Worm (Caenorhabditis elegans): Measurements from ENCODE around the gene cutl-22.
A peak's percentile ranks its signal among the peaks of the same experiment; 100 is the strongest.

cutl-22 gene

DNA sequence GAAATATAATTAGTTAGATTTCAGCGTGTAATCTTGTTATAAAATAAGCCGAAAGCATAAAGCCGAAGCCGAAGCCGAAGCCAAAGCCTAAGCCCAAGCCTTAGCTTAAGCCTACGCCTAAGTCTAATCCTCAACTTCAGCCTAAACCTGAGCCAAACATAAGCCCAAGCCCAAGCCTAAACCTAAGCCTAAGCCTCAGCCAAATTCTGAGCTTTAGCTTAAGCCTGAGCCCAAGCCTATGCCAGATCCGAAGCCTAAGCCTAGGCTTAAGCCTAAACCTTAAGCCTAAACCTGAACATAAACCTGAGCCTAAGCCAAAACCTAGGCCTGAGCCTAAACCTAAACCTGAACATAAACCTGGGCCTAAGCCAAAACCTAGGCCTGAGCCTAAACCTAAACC is 19.2 kb downstream of the cutl-22 start:
- no peak for TF ChIP-seq nfya-1 (tag; optimal IDR thresholded peaks at IDR 0.05; ENCODE audit: borderline replicate concordance, insufficient read depth)
- TF ChIP-seq ztf-3 (GFP tag; optimal IDR thresholded peaks at IDR 0.05): no peak
- no peak for TF ChIP-seq mes-4 (tag; optimal IDR thresholded peaks at IDR 0.05)
- TF ChIP-seq attf-3 (GFP tag; conservative IDR thresholded peaks at IDR 0.05): no peak
- TF ChIP-seq Y79H2A.3 (GFP tag; conservative IDR thresholded peaks at IDR 0.05): no peak
- no peak for TF ChIP-seq ztf-26 (tag; optimal IDR thresholded peaks at IDR 0.05)
- TF ChIP-seq ets-4 (GFP tag; optimal IDR thresholded peaks at IDR 0.05): no peak
- TF ChIP-seq dox-1 (GFP tag; IDR thresholded peaks at IDR 0.05): no peak
- no peak for TF ChIP-seq let-526 (GFP tag; IDR thresholded peaks at IDR 0.05)
- TF ChIP-seq somi-1 (GFP tag; optimal IDR thresholded peaks at IDR 0.05): no peak
- no peak for TF ChIP-seq B0035.1 (tag; optimal IDR thresholded peaks at IDR 0.05)
- TF ChIP-seq mxl-1 (tag; optimal IDR thresholded peaks at IDR 0.05): no peak
- no peak for TF ChIP-seq dpl-1 (GFP tag; optimal IDR thresholded peaks at IDR 0.05)
- no peak for TF ChIP-seq madf-3 (GFP tag; IDR thresholded peaks at IDR 0.05)
- no peak for TF ChIP-seq madf-8 (GFP tag; conservative IDR thresholded peaks at IDR 0.05)
- no peak for TF ChIP-seq nhr-179 (tag; optimal IDR thresholded peaks at IDR 0.05)
- TF ChIP-seq F52B5.7 (tag; optimal IDR thresholded peaks at IDR 0.05): no peak

ce11 chrV:1164196-1164691 is 22.7 kb downstream of the cutl-22 start, which contains the start of gene T21H3.5:
T21H3.5 (minus strand) TSS chrV:1164293.
- no peak for TF ChIP-seq B0019.2 (GFP tag; conservative IDR thresholded peaks at IDR 0.05)
- no peak for TF ChIP-seq nhr-120 (GFP tag; IDR thresholded peaks at IDR 0.05)
- TF ChIP-seq ceh-91 (GFP tag; IDR thresholded peaks at IDR 0.05): no peak
- 0 out of 2 replicates have a peak, but pooled peaks have one; percentile 22 for TF ChIP-seq zfh-2 (GFP tag; conservative IDR thresholded peaks at IDR 0.05)
- TF ChIP-seq hrde-1 (tag; optimal IDR thresholded peaks at IDR 0.05; ENCODE audit: borderline replicate concordance): no peak

DNA sequence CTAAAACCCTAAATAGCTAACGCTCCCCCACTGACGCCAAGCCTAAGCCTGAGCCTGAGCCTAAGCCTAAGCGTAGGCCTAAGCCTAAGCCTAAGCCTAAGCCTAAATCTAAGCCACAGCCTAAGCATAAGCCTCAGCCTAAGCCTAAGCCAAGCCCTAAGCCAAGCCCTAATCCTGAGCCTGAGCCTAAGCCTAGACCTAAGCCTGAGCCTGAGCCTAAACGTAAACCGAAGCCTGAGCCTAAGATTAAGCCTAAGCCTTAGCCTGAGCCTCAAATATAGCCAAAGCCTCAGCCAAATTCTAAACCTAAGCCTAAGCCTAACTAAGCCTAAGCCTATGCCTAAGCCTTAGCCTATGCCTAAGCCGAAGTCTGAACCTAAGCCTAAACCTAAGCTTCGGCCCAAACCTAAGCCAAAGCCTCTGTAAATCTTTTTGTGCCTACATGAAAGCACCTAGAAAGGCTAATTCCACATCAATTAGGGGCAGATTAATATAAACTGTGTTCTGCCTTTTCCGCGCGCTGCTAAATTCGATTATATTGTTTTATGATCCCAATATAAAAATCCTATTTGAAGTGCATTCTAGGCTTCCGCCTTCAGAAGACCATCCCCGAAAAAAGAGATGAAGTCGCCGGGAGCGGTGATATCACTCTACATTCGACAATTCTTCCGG is 23.7 kb downstream of the cutl-22 start, which contains the start of gene ptr-16:
ptr-16 (plus strand) TSS at position 622 of the 672 bp plus-strand sequence.
- no peak for TF ChIP-seq ceh-91 (GFP tag; IDR thresholded peaks at IDR 0.05)
- no peak for TF ChIP-seq ets-4 (GFP tag; optimal IDR thresholded peaks at IDR 0.05)
- no peak for TF ChIP-seq ccch-3 (GFP tag; optimal IDR thresholded peaks at IDR 0.05)

DNA sequence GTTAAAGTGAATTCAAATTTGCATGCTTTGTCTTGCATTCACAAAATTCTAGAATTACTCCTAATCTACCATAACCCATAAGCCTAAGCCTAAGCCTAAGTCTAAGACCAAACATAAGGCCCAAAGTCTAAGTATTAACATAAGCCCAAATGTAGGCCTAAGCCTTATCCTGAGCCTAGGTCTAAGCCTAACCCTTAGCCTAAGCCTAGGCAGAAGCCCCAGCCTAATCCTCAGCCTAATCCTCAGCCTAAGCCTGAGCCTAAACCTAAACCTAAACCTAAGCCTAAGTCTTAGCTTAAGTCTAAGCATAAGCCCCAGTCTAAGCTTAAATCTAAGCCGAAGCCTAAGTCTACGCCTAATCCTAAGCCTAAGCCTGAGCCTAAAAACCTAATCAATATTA is 29.1 kb downstream of the cutl-22 start:
- TF ChIP-seq pbrm-1 (GFP tag; IDR thresholded peaks at IDR 0.05) (no peak), madf-3 (GFP tag; IDR thresholded peaks at IDR 0.05) (0 out of 2 replicates have a peak, but pooled peaks have one; percentile 52)

DNA sequence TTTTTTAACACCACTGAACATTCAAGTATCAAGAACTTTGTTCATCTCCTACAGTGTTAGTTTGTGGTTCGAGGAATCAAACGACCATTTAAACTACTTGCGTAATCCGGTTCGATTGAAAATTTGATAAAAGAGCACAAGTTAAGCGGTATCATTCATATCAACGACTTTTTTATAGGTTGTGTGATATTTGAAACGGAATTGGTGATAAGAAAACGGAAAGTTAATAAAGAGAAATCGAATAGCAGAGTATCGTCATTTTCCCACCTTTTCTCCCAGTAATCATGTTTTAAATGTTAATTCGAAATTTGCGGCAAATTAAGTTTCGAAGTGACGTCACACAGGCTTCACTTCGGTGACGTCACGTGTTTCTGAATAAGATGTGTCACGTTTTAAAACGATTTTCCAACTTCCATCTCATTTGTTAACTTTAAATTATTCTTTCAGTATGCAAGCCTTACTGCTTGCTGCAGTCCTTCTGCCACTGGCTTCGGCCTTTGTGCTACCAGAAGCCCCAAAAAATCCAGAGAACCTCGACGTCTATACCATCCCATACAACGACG is 34.8 kb downstream of the cutl-22 start, which contains the start of gene T21H3.1:
T21H3.1 (plus strand) TSS at position 448 of the 563 bp plus-strand sequence.
- TF ChIP-seq ets-4 (GFP tag; optimal IDR thresholded peaks at IDR 0.05): peak; percentile 56
- no peak for TF ChIP-seq F22D6.2 (tag; optimal IDR thresholded peaks at IDR 0.05)
- no peak for TF ChIP-seq F57A8.1 (GFP tag; optimal IDR thresholded peaks at IDR 0.05)
- no peak for TF ChIP-seq egl-44 (GFP tag; IDR thresholded peaks at IDR 0.05)
- no peak for TF ChIP-seq attf-3 (GFP tag; conservative IDR thresholded peaks at IDR 0.05)
- TF ChIP-seq atf-7 (tag; optimal IDR thresholded peaks at IDR 0.05): peak; percentile 89
- no peak for TF ChIP-seq madf-3 (GFP tag; IDR thresholded peaks at IDR 0.05)
- no peak for TF ChIP-seq ama-1 (optimal IDR thresholded peaks at IDR 0.05)
- no peak for TF ChIP-seq ama-1 (GFP tag; optimal IDR thresholded peaks at IDR 0.05)
- TF ChIP-seq him-1 (tag; optimal IDR thresholded peaks at IDR 0.05): no peak
- no peak for TF ChIP-seq snpc-4 (GFP tag; optimal IDR thresholded peaks at IDR 0.05)
- no peak for TF ChIP-seq snpc-4 (tag; optimal IDR thresholded peaks at IDR 0.05)
- no peak for TF ChIP-seq hmg-1.2 (GFP tag; IDR thresholded peaks at IDR 0.05)
- no peak for TF ChIP-seq unc-130 (GFP tag; optimal IDR thresholded peaks at IDR 0.05)
- TF ChIP-seq ceh-27 (GFP tag; optimal IDR thresholded peaks at IDR 0.05): no peak
- no peak for TF ChIP-seq F49E8.2 (tag; optimal IDR thresholded peaks at IDR 0.05; ENCODE audit: insufficient read depth)
- TF ChIP-seq ekl-4 (GFP tag; IDR thresholded peaks at IDR 0.05): no peak
- TF ChIP-seq akir-1 (GFP tag; optimal IDR thresholded peaks at IDR 0.05): no peak
- no peak for TF ChIP-seq ceh-100 (GFP tag; IDR thresholded peaks at IDR 0.05)
- TF ChIP-seq ceh-79 (tag; optimal IDR thresholded peaks at IDR 0.05): no peak

Data from whole organism, young adult.